Fruit fly (Drosophila melanogaster) whole organism, prepupa: ENCODE measurements around the gene Ndc1.

ENCODE experiments used
- Blimp-1 ChIP-seq: fragments of 200-800 bp; sonication (Bioruptor generic); optimal IDR thresholded peaks from 3 replicates; lab custom pipeline; 2017; ENCODE audit warnings: missing biosample characterization, missing genetic modification characterization, mild to moderate bottlenecking, moderate library complexity, missing genetic modification reagents
- CG10631 ChIP-seq: fragments of 200-800 bp; sonication (Bioruptor generic); optimal IDR thresholded peaks from 2 replicates; lab custom pipeline; 2016; ENCODE audit warnings: missing biosample characterization, missing genetic modification characterization
- CG10669 ChIP-seq: fragments of 200-800 bp; sonication (Bioruptor generic); optimal IDR thresholded peaks from 3 replicates; lab custom pipeline; 2018; ENCODE audit warnings: missing biosample characterization, mild to moderate bottlenecking, missing genetic modification characterization, moderate library complexity
- CG11294 ChIP-seq: fragments of 200-800 bp; sonication (Bioruptor generic); IDR thresholded peaks from 2 replicates; pipeline ENCODE4 v1.3.6; 2022; ENCODE audit warnings: missing biosample characterization, missing genetic modification characterization
- CG11762 ChIP-seq: fragments of 200-800 bp; sonication (Bioruptor generic); optimal IDR thresholded peaks from 3 replicates; lab custom pipeline; 2016; ENCODE audit warnings: missing biosample characterization, missing genetic modification characterization; ENCODE audit not compliant: insufficient read depth
- CG11902 ChIP-seq: fragments of 200-800 bp; sonication (Bioruptor generic); optimal IDR thresholded peaks from 3 replicates; lab custom pipeline; 2016; ENCODE audit warnings: missing biosample characterization, missing genetic modification characterization
- CG15336 ChIP-seq: fragments of 200-800 bp; sonication (Bioruptor generic); IDR thresholded peaks from 2 replicates; pipeline ENCODE4 v1.3.6; 2022; ENCODE audit warnings: missing biosample characterization, missing genetic modification characterization
- CG3032 ChIP-seq: fragments of 200-800 bp; optimal IDR thresholded peaks from 2 replicates; lab custom pipeline; 2019; ENCODE audit warnings: missing biosample characterization, mild to moderate bottlenecking, missing genetic modification characterization, moderate library complexity
- CG34406 ChIP-seq: fragments of 200-800 bp; sonication (Bioruptor generic); optimal IDR thresholded peaks from 3 replicates; lab custom pipeline; 2016; ENCODE audit warnings: missing biosample characterization, missing genetic modification characterization
- CG3919 ChIP-seq: fragments of 200-800 bp; sonication (Bioruptor generic); optimal IDR thresholded peaks from 3 replicates; lab custom pipeline; 2016; ENCODE audit warnings: missing biosample characterization, missing genetic modification characterization
- CG6163 ChIP-seq: fragments of 200-800 bp; sonication (Bioruptor generic); IDR thresholded peaks from 3 replicates; pipeline ENCODE4 v1.3.6; 2022; ENCODE audit warnings: missing biosample characterization, missing genetic modification characterization
- CG6276 ChIP-seq: fragments of 200-800 bp; sonication (Bioruptor generic); optimal IDR thresholded peaks from 2 replicates; lab custom pipeline; 2017; ENCODE audit warnings: missing biosample characterization, mild to moderate bottlenecking, missing genetic modification characterization
- CG6792 ChIP-seq: fragments of 200-800 bp; sonication (Bioruptor generic); optimal IDR thresholded peaks from 3 replicates; lab custom pipeline; 2016; ENCODE audit warnings: missing biosample characterization, missing genetic modification characterization
- CG8119 ChIP-seq: fragments of 200-800 bp; sonication (Bioruptor generic); IDR thresholded peaks from 3 replicates; pipeline ENCODE4 v1.3.6; 2022; ENCODE audit warnings: missing biosample characterization, missing genetic modification characterization
- CG8319 ChIP-seq: fragments of 200-800 bp; sonication (Bioruptor generic); optimal IDR thresholded peaks from 3 replicates; lab custom pipeline; 2016; ENCODE audit warnings: missing biosample characterization, missing genetic modification characterization
- CG8632 ChIP-seq: fragments of 200-800 bp; sonication (Bioruptor generic); optimal IDR thresholded peaks from 3 replicates; lab custom pipeline; 2016; ENCODE audit warnings: missing biosample characterization, missing genetic modification characterization
- CG9139 ChIP-seq: fragments of 200-800 bp; sonication (Bioruptor generic); optimal IDR thresholded peaks from 3 replicates; lab custom pipeline; 2017; ENCODE audit warnings: missing biosample characterization, mild to moderate bottlenecking, missing genetic modification characterization
- Eip75B ChIP-seq: fragments of 200-800 bp; sonication (Bioruptor generic); optimal IDR thresholded peaks from 3 replicates; lab custom pipeline; 2016; ENCODE audit warnings: missing biosample characterization, missing genetic modification characterization
- Eip78C ChIP-seq: fragments of 200-800 bp; sonication (Bioruptor generic); peaks from one replicate; lab custom pipeline; 2016; ENCODE audit warnings: missing biosample characterization, missing genetic modification characterization
- Ets21C ChIP-seq: fragments of 200-800 bp; sonication (Bioruptor generic); optimal IDR thresholded peaks from 3 replicates; lab custom pipeline; 2016; ENCODE audit warnings: missing biosample characterization, missing genetic modification characterization
- Gug ChIP-seq: fragments of 200-800 bp; sonication (Bioruptor generic); IDR thresholded peaks from 2 replicates; pipeline ENCODE4 v1.3.6; 2022; ENCODE audit warnings: missing biosample characterization, missing genetic modification characterization
- Hr38 ChIP-seq: sonication (Bioruptor generic); optimal IDR thresholded peaks from 2 replicates; lab custom pipeline; 2016; ENCODE audit warnings: missing biosample characterization, missing genetic modification characterization
- Hr39 ChIP-seq: fragments of 200-800 bp; sonication (Bioruptor generic); optimal IDR thresholded peaks from 2 replicates; lab custom pipeline; 2016; ENCODE audit warnings: missing biosample characterization, missing genetic modification characterization
- Hr4 ChIP-seq: fragments of 200-800 bp; sonication (Bioruptor generic); optimal IDR thresholded peaks from 3 replicates; lab custom pipeline; 2016; ENCODE audit warnings: missing biosample characterization, missing genetic modification characterization
- Lpt ChIP-seq: fragments of 200-800 bp; sonication (Bioruptor generic); optimal IDR thresholded peaks from 3 replicates; lab custom pipeline; 2016; ENCODE audit warnings: missing biosample characterization, missing genetic modification characterization
- Met ChIP-seq: fragments of 200-800 bp; sonication (Bioruptor generic); optimal IDR thresholded peaks from 3 replicates; lab custom pipeline; 2016; ENCODE audit warnings: missing biosample characterization, missing genetic modification characterization
- OdsH ChIP-seq: fragments of 200-800 bp; sonication (Bioruptor generic); optimal IDR thresholded peaks from 3 replicates; lab custom pipeline; 2016; ENCODE audit warnings: missing biosample characterization, missing genetic modification characterization
- Smox ChIP-seq: fragments of 200-800 bp; sonication (Bioruptor generic); optimal IDR thresholded peaks from 3 replicates; lab custom pipeline; 2016; ENCODE audit warnings: missing biosample characterization, missing genetic modification characterization
- Sox102F ChIP-seq: fragments of 200-800 bp; sonication (Bioruptor generic); optimal IDR thresholded peaks from 2 replicates; lab custom pipeline; 2016; ENCODE audit warnings: missing biosample characterization, mild to moderate bottlenecking, missing genetic modification characterization
- Sox15 ChIP-seq: fragments of 200-800 bp; sonication (Bioruptor generic); optimal IDR thresholded peaks from 3 replicates; lab custom pipeline; 2016; ENCODE audit warnings: missing biosample characterization, missing genetic modification characterization
- achi ChIP-seq: fragments of 200-800 bp; sonication (Bioruptor generic); optimal IDR thresholded peaks from 3 replicates; lab custom pipeline; 2016; ENCODE audit warnings: missing biosample characterization, missing genetic modification characterization
- acj6 ChIP-seq: fragments of 200-800 bp; sonication (Bioruptor generic); optimal IDR thresholded peaks from 3 replicates; lab custom pipeline; 2016; ENCODE audit warnings: missing biosample characterization, missing genetic modification characterization
- dac ChIP-seq: fragments of 200-800 bp; sonication (Bioruptor generic); optimal IDR thresholded peaks from 2 replicates; lab custom pipeline; 2017; ENCODE audit warnings: missing biosample characterization, mild to moderate bottlenecking, missing genetic modification characterization
- dsx ChIP-seq: fragments of 200-800 bp; optimal IDR thresholded peaks from 3 replicates; lab custom pipeline; 2019; ENCODE audit warnings: missing biosample characterization, mild to moderate bottlenecking, missing genetic modification characterization, moderate library complexity; ENCODE audit not compliant: poor library complexity, severe bottlenecking
- eg ChIP-seq: fragments of 200-800 bp; sonication (Bioruptor generic); IDR thresholded peaks from 3 replicates; pipeline ENCODE4 v1.3.6; 2022; ENCODE audit warnings: missing biosample characterization, missing genetic modification characterization
- esn ChIP-seq: fragments of 200-800 bp; sonication (Bioruptor generic); optimal IDR thresholded peaks from 2 replicates; lab custom pipeline; 2016; ENCODE audit warnings: missing biosample characterization, mild to moderate bottlenecking, missing genetic modification characterization, moderate library complexity
- fd85E ChIP-seq: fragments of 200-800 bp; sonication (Bioruptor generic); optimal IDR thresholded peaks from 3 replicates; lab custom pipeline; 2016; ENCODE audit warnings: missing biosample characterization, missing genetic modification characterization
- fkh ChIP-seq: fragments of 200-800 bp; sonication (Bioruptor generic); optimal IDR thresholded peaks from 3 replicates; lab custom pipeline; 2017; ENCODE audit warnings: missing biosample characterization, mild to moderate bottlenecking, missing genetic modification characterization, moderate library complexity
- lz ChIP-seq: fragments of 200-800 bp; sonication (Bioruptor generic); optimal IDR thresholded peaks from 3 replicates; lab custom pipeline; 2016; ENCODE audit warnings: missing biosample characterization, missing genetic modification characterization
- net ChIP-seq: fragments of 200-800 bp; sonication (Bioruptor generic); optimal IDR thresholded peaks from 3 replicates; lab custom pipeline; 2016; ENCODE audit warnings: missing biosample characterization, missing genetic modification characterization
- pdm3 ChIP-seq: fragments of 200-800 bp; sonication (Bioruptor generic); optimal IDR thresholded peaks from 3 replicates; lab custom pipeline; 2016; ENCODE audit warnings: missing biosample characterization, missing genetic modification characterization
- salr ChIP-seq, 2 experiments: fragments of 200-800 bp; sonication (Bioruptor generic); optimal IDR thresholded peaks; 3 replicates each; lab custom pipeline; 2016 to 2018; ENCODE audit warnings: missing biosample characterization in 2 of 2, missing genetic modification characterization in 2 of 2, mild to moderate bottlenecking in 1 of 2
- spab ChIP-seq: fragments of 200-800 bp; sonication (Bioruptor generic); optimal IDR thresholded peaks from 2 replicates; lab custom pipeline; 2017; ENCODE audit warnings: missing biosample characterization, mild to moderate bottlenecking, missing genetic modification characterization, missing genetic modification reagents
- ss ChIP-seq, 2 experiments: fragments of 200-800 bp; sonication (Bioruptor generic); optimal IDR thresholded peaks; 2 replicates in 1 of 2; 3 replicates in 1 of 2; lab custom pipeline; 2017 to 2018; ENCODE audit warnings: mild to moderate bottlenecking in 2 of 2, missing biosample characterization in 2 of 2, missing genetic modification characterization in 2 of 2, moderate library complexity in 1 of 2
- topi ChIP-seq: fragments of 200-800 bp; sonication (Bioruptor generic); optimal IDR thresholded peaks from 3 replicates; lab custom pipeline; 2016; ENCODE audit warnings: missing biosample characterization, missing genetic modification characterization
- vri ChIP-seq: fragments of 200-800 bp; sonication (Bioruptor generic); optimal IDR thresholded peaks from 3 replicates; lab custom pipeline; 2016; ENCODE audit warnings: missing biosample characterization, mild to moderate bottlenecking, missing genetic modification characterization

Gene Ndc1

DNA sequence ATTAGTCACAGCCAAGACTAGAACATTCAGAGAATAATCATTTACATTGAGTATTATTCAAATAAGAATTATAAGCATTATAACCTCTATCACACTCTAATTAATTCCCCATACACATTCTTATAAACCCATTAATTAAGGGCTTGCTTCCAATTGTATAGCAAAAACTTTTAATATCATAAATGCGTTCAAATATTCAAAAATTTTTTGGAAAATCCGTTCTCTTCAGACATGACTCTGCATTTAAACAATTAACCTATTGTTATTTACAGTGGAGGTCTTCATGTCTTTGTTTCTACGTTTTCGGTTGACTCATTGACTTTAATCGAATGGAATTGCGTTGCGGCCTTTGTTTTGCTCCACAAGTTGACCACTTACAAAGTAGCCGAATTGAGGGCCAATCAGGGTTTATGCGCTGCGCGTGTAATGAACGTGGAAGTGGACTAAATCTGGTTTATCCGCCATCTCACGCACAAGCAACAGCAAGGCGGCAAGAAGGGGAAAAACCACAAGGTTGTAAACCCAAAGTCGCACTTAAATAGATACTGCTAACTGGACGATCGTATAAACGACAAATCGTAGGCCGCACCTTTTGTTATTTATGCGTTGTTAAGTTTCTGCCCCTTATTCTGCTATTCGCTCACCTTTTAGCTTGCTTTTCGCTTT, 3.2 kb upstream of the Ndc1 start (continued):
- TF ChIP-seq eg (GFP tag; lab: Robert Waterston, UW) (peak; percentile 74), topi (GFP tag; lab: Kevin White, UChicago) (peak; percentile 74), Ets21C (GFP tag; lab: Kevin White, UChicago) (peak; percentile 2), dac (GFP tag; lab: Kevin White, UChicago) (no peak), CG6163 (GFP tag; lab: Robert Waterston, UW) (peak; percentile 80), acj6 (GFP tag; lab: Kevin White, UChicago) (peak; percentile 42), CG6276 (GFP tag; lab: Kevin White, UChicago) (no peak), CG10669 (peak; percentile 50), CG8319 (GFP tag; lab: Kevin White, UChicago) (no peak), CG3032 (peak; percentile 26), CG11762 (GFP tag; lab: Kevin White, UChicago) (no peak), net (GFP tag; lab: Kevin White, UChicago) (peak; percentile 11)

DNA sequence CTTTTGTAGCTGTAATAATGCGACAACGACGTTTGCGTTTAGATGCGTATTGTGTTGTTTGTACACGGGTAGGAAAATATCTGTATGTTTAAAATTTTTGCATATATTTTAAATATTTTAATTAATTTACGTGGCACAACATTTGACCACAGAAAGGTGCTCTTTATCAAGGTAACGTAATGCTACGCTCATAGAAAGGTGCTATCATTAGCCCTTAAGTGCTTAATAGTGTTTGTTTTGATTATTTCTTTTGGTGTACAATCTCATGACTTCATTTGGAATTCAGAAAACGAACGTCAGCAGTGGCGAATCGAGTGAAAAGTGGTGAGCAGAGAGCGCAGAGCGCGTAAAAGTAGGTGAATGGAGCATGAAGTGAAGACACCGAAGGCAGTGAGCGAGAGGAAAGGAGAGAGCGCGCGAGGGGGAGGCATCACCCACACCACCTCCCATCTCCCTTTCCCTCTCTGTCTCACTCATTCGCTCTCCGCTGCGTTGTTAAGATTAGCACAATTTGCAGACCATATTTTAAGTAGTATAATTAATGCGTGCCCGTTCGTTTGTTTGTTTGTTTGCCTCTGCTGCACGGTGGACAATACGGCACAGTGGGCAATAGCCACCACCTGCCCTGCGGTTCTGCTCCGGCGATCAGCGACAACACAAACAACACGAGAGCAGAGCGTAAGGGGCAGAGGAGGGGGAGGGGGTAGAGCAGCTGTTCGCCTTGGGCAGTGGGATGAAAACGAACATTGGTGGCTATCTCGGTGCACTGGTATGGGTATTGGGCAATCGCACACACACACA, 2.3 kb upstream of the Ndc1 start:
- TF ChIP-seq net (GFP tag; lab: Kevin White, UChicago) (peak; percentile 26), CG6792 (peak; percentile 26), salr (GFP tag; optimal IDR thresholded peaks at IDR 0.05; lab: Kevin White, UChicago) (no peak), Eip75B (GFP tag; lab: Kevin White, UChicago) (no peak), Blimp-1 (GFP tag; lab: Kevin White, UChicago) (no peak), CG10631 (GFP tag; lab: Kevin White, UChicago) (peak; percentile 38), Gug (GFP tag; lab: Robert Waterston, UW) (peak; percentile 71), CG11902 (GFP tag; lab: Kevin White, UChicago) (peak; percentile 12), CG34406 (GFP tag; lab: Kevin White, UChicago) (peak; percentile 12), dac (GFP tag; lab: Kevin White, UChicago) (peak; percentile 41), fd85E (GFP tag; lab: Kevin White, UChicago) (no peak), OdsH (peak; percentile 68), Sox102F (no peak), Lpt (no peak), CG8632 (GFP tag; lab: Kevin White, UChicago) (peak; percentile 30), CG9139 (GFP tag; lab: Kevin White, UChicago) (no peak), CG11294 (0 out of 2 replicates have a peak, but pooled peaks have one; percentile 60), achi (GFP tag; lab: Kevin White, UChicago) (peak; percentile 61), Hr38 (GFP tag; lab: Kevin White, UChicago) (no peak), dsx (GFP tag; lab: Kevin White, UChicago) (no peak), vri (GFP tag; lab: Kevin White, UChicago) (peak; percentile 16), Eip78C (GFP tag; lab: Kevin White, UChicago) (peak; percentile 92), CG10669 (peak; percentile 49), Smox (GFP tag; lab: Kevin White, UChicago) (no peak), Met (GFP tag; lab: Kevin White, UChicago) (peak; percentile 9), fkh (peak; percentile 92), Hr39 (GFP tag; lab: Kevin White, UChicago) (no peak), pdm3 (GFP tag; lab: Kevin White, UChicago) (peak; percentile 31), CG6276 (GFP tag; lab: Kevin White, UChicago) (no peak), eg (GFP tag; lab: Robert Waterston, UW) (peak; percentile 81), esn (GFP tag; lab: Kevin White, UChicago) (no peak), topi (GFP tag; lab: Kevin White, UChicago) (no peak), CG3032 (peak; percentile 47), CG3919 (GFP tag; lab: Kevin White, UChicago) (peak; percentile 42), CG15336 (peak; percentile 82), CG8319 (GFP tag; lab: Kevin White, UChicago) (no peak), CG8119 (GFP tag; lab: Robert Waterston, UW) (peak; percentile 67), lz (GFP tag; lab: Kevin White, UChicago) (no peak), Sox15 (GFP tag; lab: Kevin White, UChicago) (no peak), ss (GFP tag; optimal IDR thresholded peaks at IDR 0.05; lab: Kevin White, UChicago) (no peak), Hr4 (GFP tag; lab: Kevin White, UChicago) (peak; percentile 69), spab (GFP tag; lab: Kevin White, UChicago) (no peak)
